Worm (Caenorhabditis elegans): ENCODE data around the gene F56D1.1.

F56D1.1 gene

DNA sequence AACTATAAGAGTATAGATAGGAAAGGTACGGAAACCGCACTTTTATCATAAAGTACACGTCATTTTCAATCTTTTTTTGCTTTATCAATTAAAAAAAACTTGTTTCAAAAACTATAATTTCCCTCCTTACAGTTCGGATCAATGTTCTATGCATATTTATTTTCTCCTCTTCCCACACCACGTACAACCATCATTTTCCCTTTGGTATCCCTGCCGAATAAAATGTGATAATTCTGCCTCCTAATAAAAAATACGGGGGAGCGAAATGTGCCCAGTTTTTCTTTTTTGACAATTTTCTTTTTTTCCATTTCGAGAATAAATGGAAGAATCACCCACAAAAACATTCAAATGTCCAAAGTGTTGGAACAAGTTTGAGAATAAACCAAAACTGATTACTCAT, 37.1 kb downstream of the F56D1.1 start, which contains the start of gene ZK177.3:
Gene ZK177.3, plus strand, starts transcription at position 301 of the 400 bp plus-strand sequence.
- TF ChIP-seq nhr-90 (tag; optimal IDR thresholded peaks at IDR 0.05) (no peak), madf-6 (GFP tag; IDR thresholded peaks at IDR 0.05) (no peak), Y79H2A.3 (GFP tag; conservative IDR thresholded peaks at IDR 0.05) (no peak), ceh-27 (GFP tag; optimal IDR thresholded peaks at IDR 0.05) (no peak), ets-4 (GFP tag; optimal IDR thresholded peaks at IDR 0.05) (no peak), attf-5 (GFP tag; optimal IDR thresholded peaks at IDR 0.05) (no peak), ZK185.1 (tag; optimal IDR thresholded peaks at IDR 0.05; ENCODE audit: poor library complexity, severe bottlenecking) (no peak), lin-35 (GFP tag; optimal IDR thresholded peaks at IDR 0.05) (no peak), pha-4 (tag; optimal IDR thresholded peaks at IDR 0.05) (no peak), B0035.1 (tag; optimal IDR thresholded peaks at IDR 0.05) (no peak), Y53G8AR.9 (GFP tag; conservative IDR thresholded peaks at IDR 0.05) (no peak), hlh-26 (GFP tag; conservative IDR thresholded peaks at IDR 0.05) (no peak), cebp-2 (GFP tag; IDR thresholded peaks at IDR 0.05) (no peak), cebp-1 (GFP tag; IDR thresholded peaks at IDR 0.05) (no peak), cebp-1 (tag; optimal IDR thresholded peaks at IDR 0.05) (no peak), ccch-3 (GFP tag; optimal IDR thresholded peaks at IDR 0.05) (no peak), ama-1 (optimal IDR thresholded peaks at IDR 0.05) (no peak), ama-1 (GFP tag; optimal IDR thresholded peaks at IDR 0.05) (no peak), lir-1 (GFP tag; conservative IDR thresholded peaks at IDR 0.05) (no peak), snpc-3.4 (tag; optimal IDR thresholded peaks at IDR 0.05) (no peak), rpc-1 (optimal IDR thresholded peaks at IDR 0.05) (no peak), rpc-1 (tag; optimal IDR thresholded peaks at IDR 0.05) (no peak)

DNA sequence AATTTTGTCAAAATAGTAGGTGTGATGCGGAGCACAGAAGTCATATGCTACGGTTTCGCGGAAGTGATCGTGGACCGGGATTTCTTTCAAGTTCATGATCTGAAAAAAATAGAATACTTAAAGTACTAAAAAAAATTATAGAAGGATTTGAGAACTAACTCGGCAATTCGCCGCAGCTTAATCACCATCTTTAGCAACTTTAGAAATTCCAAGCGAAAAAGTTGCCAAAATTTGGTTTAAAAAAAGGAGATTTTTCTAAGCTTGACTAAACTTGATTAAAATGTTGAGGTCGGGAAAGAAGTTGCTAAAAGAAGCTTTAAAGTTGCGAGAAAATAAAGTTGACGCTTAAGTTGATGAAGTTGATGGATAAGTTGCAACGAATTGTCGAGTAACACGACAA, 39.2 kb downstream of the F56D1.1 start, which contains the start of gene ZK177.9:
Gene ZK177.9, minus strand, starts transcription at position 101 of the 400 bp plus-strand sequence.
- TF ChIP-seq bed-2 (GFP tag; IDR thresholded peaks at IDR 0.05) = no peak
- TF ChIP-seq nfya-1 (tag; optimal IDR thresholded peaks at IDR 0.05; ENCODE audit: borderline replicate concordance, insufficient read depth) = no peak
- TF ChIP-seq let-526 (GFP tag; IDR thresholded peaks at IDR 0.05) = no peak
- no peak for TF ChIP-seq attf-5 (GFP tag; optimal IDR thresholded peaks at IDR 0.05)
- no peak for TF ChIP-seq F37B4.10 (GFP tag; IDR thresholded peaks at IDR 0.05)
- TF ChIP-seq T26A5.8 (tag; optimal IDR thresholded peaks at IDR 0.05) = no peak
- TF ChIP-seq ztf-3 (GFP tag; optimal IDR thresholded peaks at IDR 0.05) = no peak
- no peak for TF ChIP-seq athp-1 (tag; optimal IDR thresholded peaks at IDR 0.05)
- no peak for TF ChIP-seq ZK185.1 (tag; optimal IDR thresholded peaks at IDR 0.05; ENCODE audit: poor library complexity, severe bottlenecking)
- no peak for TF ChIP-seq rec-8 (tag; optimal IDR thresholded peaks at IDR 0.05)
- no peak for TF ChIP-seq dpl-1 (GFP tag; optimal IDR thresholded peaks at IDR 0.05)
- TF ChIP-seq hmg-20 (GFP tag; IDR thresholded peaks at IDR 0.05) = no peak

DNA sequence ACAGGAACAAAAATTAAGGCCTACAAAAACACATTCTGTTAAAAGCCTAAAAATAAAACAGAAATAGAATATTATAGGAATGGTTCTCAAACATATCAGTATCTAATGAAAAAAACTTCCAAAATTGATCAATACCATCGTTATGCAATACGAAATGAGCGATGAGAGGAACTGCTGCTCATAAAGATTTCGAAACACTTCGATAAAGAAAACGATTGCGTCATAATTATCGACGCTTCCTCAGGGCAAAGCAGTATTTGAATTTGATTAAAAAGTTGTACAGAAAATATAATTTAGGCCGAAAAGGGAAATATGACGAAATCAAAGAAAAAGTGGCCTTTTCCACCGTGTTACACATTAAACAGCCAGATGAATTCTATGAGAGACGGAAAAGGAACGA, 39.6 kb downstream of the F56D1.1 start:
- TF ChIP-seq B0336.3 (GFP tag; IDR thresholded peaks at IDR 0.05) = no peak

DNA sequence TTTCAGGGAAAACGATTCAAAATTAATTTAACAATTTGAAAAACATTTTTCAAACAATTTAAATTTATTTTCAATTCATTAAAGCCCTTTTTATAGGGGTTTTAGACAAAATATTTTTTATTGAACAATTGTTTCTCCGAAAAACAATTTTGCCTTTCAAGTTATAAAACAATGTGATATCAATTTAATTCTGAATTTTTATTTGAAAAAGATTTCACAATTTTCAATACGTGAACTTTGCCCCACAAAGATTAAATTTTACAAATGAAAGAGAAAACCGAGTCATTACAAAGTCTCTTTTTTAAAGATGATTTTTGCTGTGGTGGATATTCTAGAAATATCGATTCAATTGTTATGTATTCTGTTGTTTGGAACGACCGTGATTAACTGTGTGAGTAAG, 40.5 kb downstream of the F56D1.1 start, which contains the start of gene ZK177.2:
Gene ZK177.2, plus strand, starts transcription at position 301 of the 400 bp plus-strand sequence.
- no peak for TF ChIP-seq lsy-27 (tag; optimal IDR thresholded peaks at IDR 0.05; ENCODE audit: borderline replicate concordance, insufficient read depth)
- no peak for TF ChIP-seq rcor-1 (GFP tag; IDR thresholded peaks at IDR 0.05)
- no peak for TF ChIP-seq madf-10 (tag; optimal IDR thresholded peaks at IDR 0.05)
- no peak for TF ChIP-seq lin-35 (GFP tag; optimal IDR thresholded peaks at IDR 0.05)
- TF ChIP-seq gei-17 (GFP tag; optimal IDR thresholded peaks at IDR 0.05) = no peak
- no peak for TF ChIP-seq ztf-25 (GFP tag; IDR thresholded peaks at IDR 0.05)
- no peak for TF ChIP-seq hmg-20 (GFP tag; IDR thresholded peaks at IDR 0.05)
- TF ChIP-seq ceh-58 (GFP tag; IDR thresholded peaks at IDR 0.05) = no peak
- no peak for TF ChIP-seq nhr-80 (tag; optimal IDR thresholded peaks at IDR 0.05)
- no peak for TF ChIP-seq Y79H2A.3 (GFP tag; conservative IDR thresholded peaks at IDR 0.05)
- no peak for TF ChIP-seq repo-1 (tag; optimal IDR thresholded peaks at IDR 0.05)
- no peak for TF ChIP-seq let-526 (GFP tag; IDR thresholded peaks at IDR 0.05)
- TF ChIP-seq bed-2 (GFP tag; IDR thresholded peaks at IDR 0.05) = no peak
- TF ChIP-seq ccch-3 (GFP tag; optimal IDR thresholded peaks at IDR 0.05) = no peak
- no peak for TF ChIP-seq mes-4 (tag; optimal IDR thresholded peaks at IDR 0.05)
- no peak for TF ChIP-seq aptf-3 (GFP tag; IDR thresholded peaks at IDR 0.05)
- TF ChIP-seq F55B11.4 (tag; optimal IDR thresholded peaks at IDR 0.05; ENCODE audit: borderline replicate concordance, insufficient read depth) = no peak
- TF ChIP-seq lin-26 (GFP tag; IDR thresholded peaks at IDR 0.05) = no peak
